Fruit fly (Drosophila melanogaster) whole organism, embryonic: ENCODE data around the gene CG7332.

Experiments used
- BEAF-32 ChIP-seq: fragments of 200-800 bp; sonication (Bioruptor generic); optimal IDR thresholded peaks from 3 replicates; lab custom pipeline; 2017; ENCODE audit warnings: missing biosample characterization, missing genetic modification characterization, mild to moderate bottlenecking, moderate library complexity, missing genetic modification reagents
- Bgb ChIP-seq: fragments of 200-800 bp; sonication (Bioruptor generic); IDR thresholded peaks from 2 replicates; pipeline ENCODE4 v1.3.6; 2022; ENCODE audit warnings: missing biosample characterization, missing genetic modification characterization; ENCODE audit not compliant: partially characterized antibody
- C15 ChIP-seq: fragments of 200-800 bp; sonication (Bioruptor generic); IDR thresholded peaks from 3 replicates; pipeline ENCODE4 v1.3.6; 2022; ENCODE audit warnings: missing biosample characterization, missing genetic modification characterization
- CG11093 ChIP-seq: fragments of 200-800 bp; sonication (Bioruptor generic); IDR thresholded peaks from 3 replicates; pipeline ENCODE4 v1.3.6; 2022; ENCODE audit warnings: missing biosample characterization, missing genetic modification characterization
- CG11696 ChIP-seq: fragments of 200-800 bp; sonication (Bioruptor generic); IDR thresholded peaks from 2 replicates; pipeline ENCODE4 v1.3.6; 2022; ENCODE audit warnings: missing biosample characterization, missing genetic modification characterization
- CG12659 ChIP-seq: fragments of 200-800 bp; sonication (Bioruptor generic); optimal IDR thresholded peaks from 3 replicates; lab custom pipeline; 2017; ENCODE audit warnings: mild to moderate bottlenecking, missing biosample characterization, missing genetic modification reagents, missing genetic modification characterization
- CG13624 ChIP-seq: fragments of 200-800 bp; sonication (Bioruptor generic); optimal IDR thresholded peaks from 2 replicates; lab custom pipeline; 2016; ENCODE audit warnings: missing biosample characterization, missing genetic modification characterization
- CG14710 ChIP-seq: fragments of 200-800 bp; sonication (Bioruptor generic); optimal IDR thresholded peaks from 3 replicates; lab custom pipeline; 2019; ENCODE audit warnings: missing biosample characterization, mild to moderate bottlenecking, missing genetic modification characterization, moderate library complexity
- CG14860 ChIP-seq: fragments of 200-800 bp; sonication (Bioruptor generic); IDR thresholded peaks from 3 replicates; pipeline ENCODE4 v1.3.6; 2022; ENCODE audit warnings: missing biosample characterization, missing genetic modification characterization; ENCODE audit not compliant: partially characterized antibody
- CG15601 ChIP-seq: fragments of 200-800 bp; sonication (Bioruptor generic); optimal IDR thresholded peaks from 3 replicates; lab custom pipeline; 2019; ENCODE audit warnings: missing biosample characterization, mild to moderate bottlenecking, missing genetic modification characterization, moderate library complexity
- CG17328 ChIP-seq: fragments of 200-800 bp; sonication (Bioruptor generic); IDR thresholded peaks from 2 replicates; pipeline ENCODE4 v1.3.6; 2022; ENCODE audit warnings: missing biosample characterization, missing genetic modification characterization
- CG17829 ChIP-seq: fragments of 200-800 bp; optimal IDR thresholded peaks from 2 replicates; lab custom pipeline; 2019; ENCODE audit warnings: missing biosample characterization, mild to moderate bottlenecking, missing genetic modification characterization, moderate library complexity
- CG18262 ChIP-seq: fragments of 200-800 bp; optimal IDR thresholded peaks from 3 replicates; lab custom pipeline; 2019; ENCODE audit warnings: missing biosample characterization, mild to moderate bottlenecking, missing genetic modification characterization, moderate library complexity
- CG2129 ChIP-seq: fragments of 200-800 bp; sonication (Bioruptor generic); IDR thresholded peaks from 2 replicates; pipeline ENCODE4 v1.3.6; 2022; ENCODE audit warnings: missing biosample characterization, missing genetic modification characterization; ENCODE audit not compliant: partially characterized antibody
- CG34224 ChIP-seq: fragments of 200-800 bp; sonication (Bioruptor generic); IDR thresholded peaks from 3 replicates; pipeline ENCODE4 v1.3.6; 2022; ENCODE audit warnings: missing biosample characterization, missing genetic modification characterization; ENCODE audit not compliant: partially characterized antibody
- CG42726 ChIP-seq: fragments of 200-800 bp; sonication (Bioruptor generic); IDR thresholded peaks from 2 replicates; pipeline ENCODE4 v1.3.6; 2022; ENCODE audit warnings: missing biosample characterization, missing genetic modification characterization; ENCODE audit not compliant: partially characterized antibody
- CG6683 ChIP-seq: fragments of 200-800 bp; sonication (Bioruptor generic); optimal IDR thresholded peaks from 2 replicates; lab custom pipeline; 2017; ENCODE audit warnings: missing biosample characterization, mild to moderate bottlenecking, missing genetic modification characterization, missing genetic modification reagents
- CG6791 ChIP-seq: fragments of 200-800 bp; sonication (Bioruptor generic); IDR thresholded peaks from 3 replicates; pipeline ENCODE4 v1.3.6; 2022; ENCODE audit warnings: missing biosample characterization, missing genetic modification characterization; ENCODE audit not compliant: partially characterized antibody
- CG7987 ChIP-seq: fragments of 200-800 bp; sonication (Bioruptor generic); optimal IDR thresholded peaks from 2 replicates; lab custom pipeline; 2018; ENCODE audit warnings: missing biosample characterization, mild to moderate bottlenecking, missing genetic modification characterization, moderate library complexity
- Camta ChIP-seq: fragments of 200-800 bp; sonication (Bioruptor generic); optimal IDR thresholded peaks from 2 replicates; lab custom pipeline; 2016; ENCODE audit warnings: missing biosample characterization, missing genetic modification characterization
- Dll ChIP-seq: fragments of 200-800 bp; sonication (Bioruptor generic); IDR thresholded peaks from 4 replicates; pipeline ENCODE4 v1.3.6; 2022; ENCODE audit warnings: missing biosample characterization, missing genetic modification characterization; ENCODE audit not compliant: partially characterized antibody
- Dp ChIP-seq: fragments of 200-800 bp; sonication (Bioruptor generic); optimal IDR thresholded peaks from 2 replicates; lab custom pipeline; 2018; ENCODE audit warnings: missing biosample characterization, mild to moderate bottlenecking, missing genetic modification characterization, moderate library complexity
- Dref ChIP-seq: fragments of 200-800 bp; sonication (Bioruptor generic); IDR thresholded peaks from 2 replicates; pipeline ENCODE4 v1.3.6; 2022; ENCODE audit warnings: missing biosample characterization, missing genetic modification characterization
- HLH4C ChIP-seq: fragments of 200-800 bp; sonication (Bioruptor generic); IDR thresholded peaks from 3 replicates; pipeline ENCODE4 v1.3.6; 2022; ENCODE audit warnings: missing biosample characterization, missing genetic modification characterization; ENCODE audit not compliant: partially characterized antibody
- HLHmδ ChIP-seq: fragments of 200-800 bp; sonication (Bioruptor generic); optimal IDR thresholded peaks from 2 replicates; lab custom pipeline; 2018; ENCODE audit warnings: missing biosample characterization, mild to moderate bottlenecking, missing genetic modification characterization, moderate library complexity
- Lpt ChIP-seq: fragments of >200 bp; optimal IDR thresholded peaks from 2 replicates; lab custom pipeline; 2018; ENCODE audit warnings: missing biosample characterization, missing genetic modification characterization
- MESR4 ChIP-seq: fragments of 200-800 bp; sonication (Bioruptor generic); optimal IDR thresholded peaks from 2 replicates; lab custom pipeline; 2018; ENCODE audit warnings: missing biosample characterization, mild to moderate bottlenecking, missing genetic modification characterization, moderate library complexity
- Myb ChIP-seq: fragments of 200-800 bp; sonication (Bioruptor generic); optimal IDR thresholded peaks from 2 replicates; lab custom pipeline; 2016; ENCODE audit warnings: missing biosample characterization, missing genetic modification characterization
- Scr ChIP-seq: fragments of 200-800 bp; sonication (Bioruptor generic); IDR thresholded peaks from 2 replicates; pipeline ENCODE4 v1.3.6; 2022; ENCODE audit warnings: missing biosample characterization, missing genetic modification characterization; ENCODE audit not compliant: partially characterized antibody
- Ssrp ChIP-seq: fragments of 200-800 bp; sonication (Bioruptor generic); optimal IDR thresholded peaks from 2 replicates; lab custom pipeline; 2018; ENCODE audit warnings: missing biosample characterization, mild to moderate bottlenecking, missing genetic modification characterization, moderate library complexity
- al ChIP-seq: fragments of 200-800 bp; sonication (Bioruptor generic); IDR thresholded peaks from 2 replicates; pipeline ENCODE4 v1.3.6; 2022; ENCODE audit warnings: missing biosample characterization, missing genetic modification characterization
- ato ChIP-seq: fragments of 200-800 bp; sonication (Bioruptor generic); IDR thresholded peaks from 2 replicates; pipeline ENCODE4 v1.3.6; 2022; ENCODE audit warnings: missing biosample characterization, missing genetic modification characterization; ENCODE audit not compliant: partially characterized antibody
- chinmo ChIP-seq: fragments of 200-800 bp; sonication (Bioruptor generic); IDR thresholded peaks from 4 replicates; pipeline ENCODE4 v1.3.6; 2022; ENCODE audit warnings: missing biosample characterization, missing genetic modification characterization; ENCODE audit not compliant: partially characterized antibody
- emc ChIP-seq: fragments of 200-800 bp; sonication (Bioruptor generic); optimal IDR thresholded peaks from 2 replicates; lab custom pipeline; 2016; ENCODE audit warnings: missing biosample characterization, missing genetic modification characterization
- her ChIP-seq: fragments of 200-800 bp; sonication (Bioruptor generic); optimal IDR thresholded peaks from 2 replicates; lab custom pipeline; 2016; ENCODE audit warnings: missing biosample characterization, missing genetic modification characterization
- ind ChIP-seq: fragments of 200-800 bp; sonication (Bioruptor generic); optimal IDR thresholded peaks from 3 replicates; lab custom pipeline; 2016; ENCODE audit warnings: missing biosample characterization, missing genetic modification characterization
- knrl ChIP-seq: fragments of 200-800 bp; sonication (Bioruptor generic); IDR thresholded peaks from 3 replicates; pipeline ENCODE4 v1.3.6; 2022; ENCODE audit warnings: missing biosample characterization, missing genetic modification characterization; ENCODE audit not compliant: partially characterized antibody
- mirr ChIP-seq: fragments of 200-800 bp; sonication (Bioruptor generic); optimal IDR thresholded peaks from 3 replicates; lab custom pipeline; 2018; ENCODE audit warnings: missing biosample characterization, mild to moderate bottlenecking, missing genetic modification characterization
- nerfin-2 ChIP-seq: fragments of 200-800 bp; sonication (Bioruptor generic); IDR thresholded peaks from 2 replicates; pipeline ENCODE4 v1.3.6; 2022; ENCODE audit warnings: missing biosample characterization, missing genetic modification characterization; ENCODE audit not compliant: partially characterized antibody
- pzg ChIP-seq: fragments of 200-800 bp; sonication (Bioruptor generic); optimal IDR thresholded peaks from 3 replicates; lab custom pipeline; 2018; ENCODE audit warnings: missing biosample characterization, mild to moderate bottlenecking, missing genetic modification characterization, moderate library complexity
- ranshi ChIP-seq: fragments of 200-800 bp; sonication (Bioruptor generic); IDR thresholded peaks from 2 replicates; pipeline ENCODE4 v1.3.6; 2022; ENCODE audit warnings: missing biosample characterization, missing genetic modification characterization
- ro ChIP-seq: fragments of 200-800 bp; sonication (Bioruptor generic); IDR thresholded peaks from 2 replicates; pipeline ENCODE4 v1.3.6; 2022; ENCODE audit warnings: missing biosample characterization, missing genetic modification characterization
- slbo ChIP-seq: fragments of 200-800 bp; sonication (Bioruptor generic); IDR thresholded peaks from 2 replicates; pipeline ENCODE4 v1.3.6; 2022; ENCODE audit warnings: missing biosample characterization, missing genetic modification characterization
- sna ChIP-seq: fragments of 200-800 bp; sonication (Bioruptor generic); IDR thresholded peaks from 2 replicates; pipeline ENCODE4 v1.3.6; 2022; ENCODE audit warnings: missing biosample characterization, missing genetic modification characterization; ENCODE audit not compliant: partially characterized antibody
- tna ChIP-seq: fragments of 200-800 bp; sonication (Bioruptor generic); IDR thresholded peaks from 2 replicates; pipeline ENCODE4 v1.3.6; 2022; ENCODE audit warnings: missing biosample characterization, missing genetic modification characterization; ENCODE audit not compliant: partially characterized antibody
- trem ChIP-seq: fragments of 200-800 bp; optimal IDR thresholded peaks from 3 replicates; lab custom pipeline; 2019; ENCODE audit warnings: missing biosample characterization, mild to moderate bottlenecking, missing genetic modification characterization, moderate library complexity
- unc-4 ChIP-seq: fragments of 200-800 bp; sonication (Bioruptor generic); IDR thresholded peaks from 2 replicates; pipeline ENCODE4 v1.3.6; 2022; ENCODE audit warnings: missing biosample characterization, missing genetic modification characterization; ENCODE audit not compliant: partially characterized antibody
- zen2 ChIP-seq: fragments of 200-800 bp; sonication (Bioruptor generic); IDR thresholded peaks from 3 replicates; pipeline ENCODE4 v1.3.6; 2022; ENCODE audit warnings: missing biosample characterization, missing genetic modification characterization; ENCODE audit not compliant: partially characterized antibody

CG7332 gene

dm6 chrX:18893433-18893832 is 9.1 kb downstream of the CG7332 start, which contains the start of gene Flacc:
Gene Flacc, minus strand, starts transcription at chrX:18893636.
- TF ChIP-seq CG6683 (GFP tag; lab: Kevin White, UChicago): no peak
- TF ChIP-seq CG34224 (GFP tag; lab: Robert Waterston, UW): peak; percentile 91
- no peak for TF ChIP-seq CG13624 (GFP tag; lab: Kevin White, UChicago)
- TF ChIP-seq mirr: no peak
- TF ChIP-seq unc-4 (GFP tag; lab: Robert Waterston, UW): peak; percentile 85
- no peak for TF ChIP-seq C15
- TF ChIP-seq nerfin-2 (GFP tag; lab: Robert Waterston, UW): peak; percentile 73
- peak; percentile 90 for TF ChIP-seq zen2
- TF ChIP-seq trem (tag; lab: Kevin White, UChicago): peak; percentile 46
- TF ChIP-seq tna: peak; percentile 79
- TF ChIP-seq CG2129 (GFP tag; lab: Robert Waterston, UW): peak; percentile 44; the same call in 1 of the 2 replicates
- TF ChIP-seq CG15601 (tag; lab: Kevin White, UChicago): no peak
- no peak for TF ChIP-seq CG17328 (GFP tag; lab: Robert Waterston, UW)
- peak; percentile 26 for TF ChIP-seq CG14710 (tag; lab: Kevin White, UChicago)
- TF ChIP-seq ato (GFP tag; lab: Robert Waterston, UW): peak; percentile 76
- TF ChIP-seq CG11093 (GFP tag; lab: Robert Waterston, UW): no peak
- peak; percentile 79 for TF ChIP-seq MESR4 (GFP tag; lab: Kevin White, UChicago)
- TF ChIP-seq her: no peak
- TF ChIP-seq HLHmδ (GFP tag; lab: Kevin White, UChicago): no peak
- peak; percentile 86 for TF ChIP-seq Dp (GFP tag; lab: Kevin White, UChicago)
- TF ChIP-seq Dll: peak; percentile 88
- TF ChIP-seq chinmo: 0 out of 4 replicates have a peak, but pooled peaks have one; percentile 73
- peak; percentile 76 for TF ChIP-seq BEAF-32 (GFP tag; lab: Kevin White, UChicago)
- TF ChIP-seq CG14860 (GFP tag; lab: Robert Waterston, UW): peak; percentile 75
- TF ChIP-seq Ssrp (tag; lab: Kevin White, UChicago): no peak
- no peak for TF ChIP-seq Lpt
- no peak for TF ChIP-seq ranshi (GFP tag; lab: Robert Waterston, UW)
- TF ChIP-seq Scr (GFP tag; lab: Robert Waterston, UW): peak; percentile 85
- no peak for TF ChIP-seq ind (GFP tag; lab: Kevin White, UChicago)
- peak; percentile 52 for TF ChIP-seq pzg (GFP tag; lab: Kevin White, UChicago)
- peak; percentile 17 for TF ChIP-seq CG12659
- TF ChIP-seq Camta (GFP tag; lab: Kevin White, UChicago): no peak
- TF ChIP-seq CG11696 (GFP tag; lab: Robert Waterston, UW): no peak
- no peak for TF ChIP-seq slbo (GFP tag; lab: Robert Waterston, UW)
- TF ChIP-seq Bgb (GFP tag; lab: Robert Waterston, UW): peak; percentile 91
- peak; percentile 90 for TF ChIP-seq CG6791 (GFP tag; lab: Robert Waterston, UW)
- peak; percentile 77 for TF ChIP-seq knrl (GFP tag; lab: Robert Waterston, UW)
- TF ChIP-seq Dref (GFP tag; lab: Robert Waterston, UW): peak; percentile 92
- peak; percentile 37; the same call in 1 of the 2 replicates for TF ChIP-seq CG42726 (GFP tag; lab: Robert Waterston, UW)
- TF ChIP-seq HLH4C (GFP tag; lab: Robert Waterston, UW): peak; percentile 92
- TF ChIP-seq CG7987: no peak
- TF ChIP-seq Myb (GFP tag; lab: Kevin White, UChicago): peak; percentile 53
- TF ChIP-seq ro (GFP tag; lab: Robert Waterston, UW): no peak
- TF ChIP-seq CG17829 (tag; lab: Kevin White, UChicago): peak; percentile 22
- no peak for TF ChIP-seq emc (GFP tag; lab: Kevin White, UChicago)
- no peak for TF ChIP-seq al (GFP tag; lab: Robert Waterston, UW)
- TF ChIP-seq sna (GFP tag; lab: Robert Waterston, UW): peak; percentile 85
- TF ChIP-seq CG18262: no peak
